Fruit fly (Drosophila melanogaster) whole organism, pupa: ENCODE measurements around the gene COX5A.
A peak's percentile ranks its signal among the peaks of the same experiment; 100 is the strongest.

Source experiments
- CG10348 ChIP-seq: fragments of 200-800 bp; sonication (Bioruptor generic); IDR thresholded peaks from 2 replicates; pipeline ENCODE4 v1.3.6; 2022; ENCODE audit warnings: missing biosample characterization, missing genetic modification characterization
- CG12605 ChIP-seq: fragments of 200-800 bp; sonication (Bioruptor generic); IDR thresholded peaks from 2 replicates; pipeline ENCODE4 v1.3.6; 2022; ENCODE audit warnings: missing biosample characterization, missing genetic modification characterization
- CG13204 ChIP-seq: fragments of 200-800 bp; sonication (Bioruptor generic); optimal IDR thresholded peaks from 2 replicates; lab custom pipeline; 2018; ENCODE audit warnings: missing biosample characterization, mild to moderate bottlenecking, missing genetic modification characterization, moderate library complexity
- CG14655 ChIP-seq: fragments of 200-800 bp; sonication (Bioruptor generic); optimal IDR thresholded peaks from 3 replicates; lab custom pipeline; 2017; ENCODE audit warnings: mild to moderate bottlenecking, missing biosample characterization, missing genetic modification reagents, missing genetic modification characterization
- CG15710 ChIP-seq: fragments of 200-800 bp; sonication (Bioruptor generic); optimal IDR thresholded peaks from 2 replicates; lab custom pipeline; 2018; ENCODE audit warnings: missing biosample characterization, mild to moderate bottlenecking, missing genetic modification characterization, moderate library complexity
- CG17806 ChIP-seq: fragments of 200-800 bp; sonication (Bioruptor generic); optimal IDR thresholded peaks from 2 replicates; lab custom pipeline; 2018; ENCODE audit warnings: missing biosample characterization, mild to moderate bottlenecking, missing genetic modification characterization, moderate library complexity
- CG32121 ChIP-seq: fragments of 200-800 bp; sonication (Bioruptor generic); IDR thresholded peaks from 2 replicates; pipeline ENCODE4 v1.3.6; 2022; ENCODE audit warnings: missing biosample characterization, missing genetic modification characterization
- CG34367 ChIP-seq: fragments of 200-800 bp; sonication (Bioruptor generic); optimal IDR thresholded peaks from 2 replicates; lab custom pipeline; 2018; ENCODE audit warnings: missing biosample characterization, mild to moderate bottlenecking, missing genetic modification characterization
- CG4496 ChIP-seq: fragments of 200-800 bp; sonication (Bioruptor generic); IDR thresholded peaks from 3 replicates; pipeline ENCODE4 v1.3.6; 2022; ENCODE audit warnings: missing biosample characterization, missing genetic modification characterization
- CG8159 ChIP-seq: fragments of 200-800 bp; sonication (Bioruptor generic); optimal IDR thresholded peaks from 3 replicates; lab custom pipeline; 2018; ENCODE audit warnings: missing biosample characterization, mild to moderate bottlenecking, missing genetic modification characterization, moderate library complexity
- CG8301 ChIP-seq: fragments of 200-800 bp; sonication (Bioruptor generic); optimal IDR thresholded peaks from 2 replicates; lab custom pipeline; 2018; ENCODE audit warnings: missing biosample characterization, mild to moderate bottlenecking, missing genetic modification characterization
- CG9948 ChIP-seq: fragments of 200-800 bp; sonication (Bioruptor generic); optimal IDR thresholded peaks from 2 replicates; lab custom pipeline; 2018; ENCODE audit warnings: missing biosample characterization, mild to moderate bottlenecking, missing genetic modification characterization, moderate library complexity
- D1 ChIP-seq: fragments of 200-800 bp; sonication (Bioruptor generic); optimal IDR thresholded peaks from 2 replicates; lab custom pipeline; 2018; ENCODE audit warnings: missing biosample characterization, mild to moderate bottlenecking, missing genetic modification characterization, moderate library complexity
- EcR ChIP-seq: fragments of 200-800 bp; sonication (Bioruptor generic); optimal IDR thresholded peaks from 3 replicates; lab custom pipeline; 2019; ENCODE audit warnings: missing biosample characterization, missing genetic modification characterization, mild to moderate bottlenecking, moderate library complexity, missing genetic modification reagents
- Ets98B ChIP-seq: fragments of 200-800 bp; sonication (Bioruptor generic); IDR thresholded peaks from 2 replicates; pipeline ENCODE4 v1.3.6; 2022; ENCODE audit warnings: missing biosample characterization, missing genetic modification characterization
- Pif1A ChIP-seq: fragments of 200-800 bp; sonication (Bioruptor generic); optimal IDR thresholded peaks from 3 replicates; lab custom pipeline; 2016; ENCODE audit warnings: missing biosample characterization, missing genetic modification characterization
- Pif1B ChIP-seq: fragments of 200-800 bp; sonication (Bioruptor generic); optimal IDR thresholded peaks from 3 replicates; lab custom pipeline; 2016; ENCODE audit warnings: missing biosample characterization, missing genetic modification characterization
- Snoo ChIP-seq: fragments of 200-800 bp; sonication (Bioruptor generic); optimal IDR thresholded peaks from 3 replicates; lab custom pipeline; 2017; ENCODE audit warnings: missing biosample characterization, mild to moderate bottlenecking, missing genetic modification characterization, inconsistent platforms
- fd96Ca ChIP-seq: fragments of 200-800 bp; sonication (Bioruptor generic); IDR thresholded peaks from 3 replicates; pipeline ENCODE4 v1.3.6; 2022; ENCODE audit warnings: missing biosample characterization, missing genetic modification characterization
- gl ChIP-seq: fragments of 200-800 bp; sonication (Bioruptor generic); optimal IDR thresholded peaks from 2 replicates; lab custom pipeline; 2018; ENCODE audit warnings: missing biosample characterization, mild to moderate bottlenecking, missing genetic modification characterization
- rn ChIP-seq: fragments of 200-800 bp; sonication (Bioruptor generic); IDR thresholded peaks from 2 replicates; pipeline ENCODE4 v1.3.6; 2022; ENCODE audit warnings: missing biosample characterization, missing genetic modification characterization

The COX5A gene

DNA sequence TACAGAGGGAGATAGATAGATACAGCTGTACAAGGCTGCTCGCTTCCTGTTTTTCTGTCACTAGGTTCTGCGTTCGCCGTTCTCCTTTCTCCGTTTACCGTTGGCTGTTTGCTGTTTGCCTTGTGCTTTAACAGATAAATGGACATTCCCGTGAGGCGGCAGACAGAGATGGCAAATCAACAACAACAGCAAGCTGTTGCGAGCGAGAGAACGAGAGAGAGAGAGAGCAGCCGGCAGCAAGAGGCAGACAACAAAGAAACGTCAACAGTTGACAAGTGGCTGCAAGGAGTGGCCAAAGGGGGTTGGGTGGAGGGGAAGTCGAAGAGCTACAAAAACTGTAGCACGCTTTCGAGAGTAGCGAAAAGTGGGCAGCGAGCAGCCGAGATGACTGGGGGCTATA is 14.2 kb downstream of the COX5A start:
- TF ChIP-seq CG8301 (tag; lab: Kevin White, UChicago) (no peak), CG32121 (GFP tag; lab: Robert Waterston, UW) (no peak), CG10348 (no peak), EcR (peak; percentile 4), fd96Ca (no peak), CG4496 (peak; percentile 63; the same call in 2 of the 3 replicates), Pif1A (GFP tag; lab: Kevin White, UChicago) (no peak), D1 (tag; lab: Kevin White, UChicago) (no peak), Snoo (no peak), CG15710 (tag; lab: Kevin White, UChicago) (no peak), CG17806 (tag; lab: Kevin White, UChicago) (no peak), CG13204 (peak; percentile 5), Pif1B (GFP tag; lab: Kevin White, UChicago) (no peak), rn (GFP tag; lab: Robert Waterston, UW) (no peak), gl (tag; lab: Kevin White, UChicago) (no peak), CG14655 (no peak)

DNA sequence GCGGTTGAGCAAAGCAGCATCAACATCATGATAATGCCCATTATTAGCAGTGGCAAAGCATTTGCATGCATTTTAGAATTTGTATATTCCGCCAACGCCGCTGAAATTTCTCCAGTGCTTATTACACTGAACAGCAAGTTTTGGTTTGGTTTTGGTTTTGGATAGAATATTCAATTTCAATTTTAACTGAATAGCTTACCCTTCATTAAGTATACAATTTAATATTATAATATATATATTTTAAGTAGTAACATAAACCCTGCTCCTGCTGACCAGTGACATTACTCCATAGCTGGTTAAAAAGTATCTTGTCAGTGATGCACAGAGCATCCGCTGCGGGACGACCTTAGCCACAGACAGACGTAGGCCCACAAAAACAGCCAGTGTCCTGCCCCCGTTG is 28.2 kb downstream of the COX5A start:
- TF ChIP-seq Ets98B (GFP tag; lab: Robert Waterston, UW) (peak; percentile 52), CG12605 (GFP tag; lab: Robert Waterston, UW) (peak; percentile 55; the same call in 1 of the 2 replicates), CG15710 (tag; lab: Kevin White, UChicago) (peak; percentile 33), CG9948 (tag; lab: Kevin White, UChicago) (peak; percentile 18), CG34367 (tag; lab: Kevin White, UChicago) (no peak), D1 (tag; lab: Kevin White, UChicago) (no peak), CG14655 (peak; percentile 43), Pif1A (GFP tag; lab: Kevin White, UChicago) (no peak), CG8301 (tag; lab: Kevin White, UChicago) (peak; percentile 33), EcR (no peak), CG17806 (tag; lab: Kevin White, UChicago) (peak; percentile 33), Pif1B (GFP tag; lab: Kevin White, UChicago) (no peak), CG10348 (no peak), CG4496 (peak; percentile 46; the same call in 1 of the 3 replicates), gl (tag; lab: Kevin White, UChicago) (no peak), Snoo (no peak), rn (GFP tag; lab: Robert Waterston, UW) (no peak), fd96Ca (0 out of 3 replicates have a peak, but pooled peaks have one; percentile 12), CG13204 (no peak), CG8159 (peak; percentile 46), CG32121 (GFP tag; lab: Robert Waterston, UW) (no peak)
- TF ChIP-seq, all 21 proteins: peak for 10

DNA sequence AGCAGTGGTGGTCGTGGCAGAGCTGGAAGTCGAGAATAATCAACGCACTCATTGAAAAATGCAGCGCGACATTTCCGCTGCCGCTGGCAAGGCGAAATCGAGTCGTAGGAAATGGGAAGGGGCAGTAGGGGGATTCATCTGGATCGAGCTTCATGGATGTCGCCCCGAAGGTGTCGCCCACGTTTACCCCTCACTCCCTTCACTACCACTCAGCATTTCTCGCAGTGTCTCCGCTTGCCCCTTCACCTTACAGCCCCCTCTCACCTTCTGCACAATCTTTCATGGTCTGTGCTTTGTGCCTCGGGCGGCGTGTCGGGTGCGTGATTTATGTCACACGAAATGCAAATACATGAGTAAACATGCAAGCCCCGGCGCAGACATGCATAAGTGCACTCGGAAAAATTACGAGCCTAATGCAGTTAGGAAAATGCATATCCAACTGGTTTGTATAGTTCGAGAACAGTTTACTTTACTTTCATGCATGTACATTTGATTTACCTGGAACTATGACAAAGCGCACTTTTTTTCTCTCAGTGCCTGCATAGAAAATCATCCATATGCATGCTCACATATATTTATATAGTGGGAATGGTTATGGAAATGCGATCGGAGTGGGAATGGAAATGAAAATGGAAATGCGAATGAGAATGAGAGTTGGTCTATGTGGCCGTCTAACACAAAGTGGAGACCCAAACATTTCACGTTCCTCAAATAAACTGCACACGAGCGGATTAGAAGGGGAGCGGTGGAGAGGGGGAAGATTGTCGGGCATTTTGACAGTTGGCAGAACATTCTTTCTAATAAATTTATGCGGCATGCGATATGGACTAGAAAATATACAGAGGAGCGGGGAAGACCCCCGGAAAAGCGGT is 30.5 kb downstream of the COX5A start:
- TF ChIP-seq CG14655 (peak; percentile 92), fd96Ca (peak; percentile 96), Pif1A (GFP tag; lab: Kevin White, UChicago) (peak; percentile 92), Snoo (peak; percentile 40), CG9948 (tag; lab: Kevin White, UChicago) (peak; percentile 83), CG32121 (GFP tag; lab: Robert Waterston, UW) (peak; percentile 92), CG12605 (GFP tag; lab: Robert Waterston, UW) (peak; percentile 91), D1 (tag; lab: Kevin White, UChicago) (peak; percentile 28), CG17806 (tag; lab: Kevin White, UChicago) (peak; percentile 85), CG8159 (peak; percentile 84), CG15710 (tag; lab: Kevin White, UChicago) (peak; percentile 80), Ets98B (GFP tag; lab: Robert Waterston, UW) (peak; percentile 94), Pif1B (GFP tag; lab: Kevin White, UChicago) (peak; percentile 88), EcR (peak; percentile 1), gl (tag; lab: Kevin White, UChicago) (peak; percentile 64), CG13204 (peak; percentile 47), CG34367 (tag; lab: Kevin White, UChicago) (peak; percentile 77), rn (GFP tag; lab: Robert Waterston, UW) (peak; percentile 71), CG8301 (tag; lab: Kevin White, UChicago) (peak; percentile 91), CG10348 (peak; percentile 74), CG4496 (peak; percentile 94)

DNA sequence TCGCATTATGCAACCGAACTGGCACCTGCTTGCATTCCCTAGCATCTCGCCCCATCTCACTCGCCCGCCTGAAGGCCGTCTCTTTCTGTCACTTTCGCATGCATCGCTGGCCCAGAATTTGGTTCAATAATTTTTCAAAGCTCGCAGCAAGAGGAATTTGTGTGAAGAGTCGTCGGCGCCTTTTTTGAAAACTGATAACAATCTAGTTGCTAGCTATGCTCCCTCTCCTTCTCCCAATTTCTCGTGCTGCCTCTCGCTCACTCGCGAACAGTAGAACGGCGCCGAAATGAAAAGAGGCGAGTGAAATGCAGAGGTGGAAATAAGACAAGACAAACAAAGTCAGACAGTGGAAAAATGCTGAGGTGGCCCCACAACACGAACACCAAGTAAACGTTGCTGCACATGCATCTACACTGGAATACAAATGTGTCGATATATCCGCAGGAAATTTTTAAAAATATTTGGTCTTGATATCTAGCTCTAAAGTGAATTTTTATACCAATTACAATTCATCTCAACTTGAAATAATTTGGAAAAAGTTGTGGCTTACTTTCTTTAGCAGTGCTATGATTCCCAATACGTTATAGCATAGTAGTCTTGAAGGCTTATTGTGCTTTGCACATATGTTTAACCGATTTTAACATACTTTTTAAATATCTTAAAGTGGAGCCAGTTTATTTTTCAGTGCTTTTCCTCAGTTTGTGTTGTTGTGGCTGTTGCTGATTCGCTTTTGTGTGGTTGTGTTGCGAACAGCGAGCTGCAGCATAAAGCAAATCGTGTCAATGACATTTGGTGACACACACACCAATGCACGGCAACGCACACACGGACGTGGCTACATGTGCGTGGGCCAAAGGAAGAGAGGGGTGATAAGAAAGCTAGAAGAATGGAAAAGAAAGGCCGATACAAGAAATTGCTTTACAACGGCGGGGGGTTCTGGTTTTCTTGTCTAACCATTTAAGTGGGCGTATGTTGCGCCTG is 32.0 kb downstream of the COX5A start:
- TF ChIP-seq CG14655 (peak; percentile 98), CG8301 (tag; lab: Kevin White, UChicago) (peak; percentile 98), Ets98B (GFP tag; lab: Robert Waterston, UW) (peak; percentile 88), gl (tag; lab: Kevin White, UChicago) (peak; percentile 60), CG17806 (tag; lab: Kevin White, UChicago) (peak; percentile 80), CG9948 (tag; lab: Kevin White, UChicago) (peak; percentile 87), rn (GFP tag; lab: Robert Waterston, UW) (peak; percentile 56), CG15710 (tag; lab: Kevin White, UChicago) (peak; percentile 83), fd96Ca (peak; percentile 88), CG8159 (peak; percentile 84), CG10348 (peak; percentile 81), CG34367 (tag; lab: Kevin White, UChicago) (peak; percentile 75), EcR (peak; percentile 85), CG4496 (peak; percentile 86), CG12605 (GFP tag; lab: Robert Waterston, UW) (peak; percentile 70), D1 (tag; lab: Kevin White, UChicago) (peak; percentile 64), Pif1A (GFP tag; lab: Kevin White, UChicago) (peak; percentile 91), Snoo (peak; percentile 55), CG32121 (GFP tag; lab: Robert Waterston, UW) (peak; percentile 83), Pif1B (GFP tag; lab: Kevin White, UChicago) (peak; percentile 75), CG13204 (peak; percentile 54)
